Fruit fly (Drosophila melanogaster) ovary, adult (tissue): ENCODE measurements around the gene CG11581.

Source experiments
- CG17801 ChIP-seq: fragments of 200-800 bp; optimal IDR thresholded peaks from 2 replicates; lab custom pipeline; 2019; ENCODE audit warnings: missing biosample characterization, mild to moderate bottlenecking, missing genetic modification characterization, moderate library complexity; ENCODE audit not compliant: partially characterized antibody

The CG11581 gene

DNA sequence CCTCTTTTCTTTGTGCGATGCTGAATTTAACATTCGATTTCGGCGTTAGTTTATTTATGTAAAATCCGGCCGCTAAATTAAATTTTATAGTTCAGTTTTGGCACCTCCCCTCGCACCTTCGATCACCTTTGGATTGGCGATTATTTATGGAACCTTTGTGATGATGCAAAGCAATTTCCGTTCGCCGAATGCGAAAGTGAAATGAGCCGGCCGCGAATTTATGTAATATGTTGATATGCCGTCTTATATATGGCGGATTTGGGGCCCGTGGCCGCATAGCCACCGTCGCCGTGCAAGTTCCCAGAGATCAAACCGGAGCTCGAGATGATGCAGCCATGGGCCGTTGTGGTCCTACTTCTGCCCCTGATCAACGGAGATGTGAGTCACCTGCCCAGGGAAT, at the start of gene CG11581:
TSS of gene CG11581 (plus strand) at position 301 of the 400 bp plus-strand sequence.
- no peak for TF ChIP-seq CG17801 (GFP tag; lab: Kevin White, UChicago)

dm6 chrX:14133936-14134335, 42.8 kb upstream of the CG11581 start:
- TF ChIP-seq CG17801 (GFP tag; lab: Kevin White, UChicago), result no peak

DNA sequence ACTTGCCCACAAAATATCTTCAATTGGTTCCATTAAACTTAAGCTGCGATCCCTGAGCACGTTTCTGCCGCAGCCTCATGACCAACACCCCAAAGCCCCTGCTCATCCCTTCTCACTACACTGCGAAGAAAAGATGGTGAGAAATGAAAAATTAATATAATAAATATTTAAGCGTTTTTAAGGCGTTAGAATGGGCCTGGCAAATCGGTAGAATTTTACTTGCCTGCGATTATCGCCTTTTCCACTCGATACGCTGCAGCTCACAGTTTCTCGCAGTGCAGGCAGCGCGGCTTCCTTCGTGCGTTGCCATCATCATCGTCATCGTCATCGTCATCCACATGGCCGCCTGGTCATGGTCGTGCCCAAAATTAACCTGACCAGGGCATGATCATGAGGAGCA, 28.6 kb upstream of the CG11581 start:
- TF ChIP-seq CG17801 (GFP tag; lab: Kevin White, UChicago), result no peak

- TF ChIP-seq CG17801 (GFP tag; lab: Kevin White, UChicago), result no peak
Observed at dm6 chrX:14149312-14149711, 27.4 kb upstream of the CG11581 start.

DNA sequence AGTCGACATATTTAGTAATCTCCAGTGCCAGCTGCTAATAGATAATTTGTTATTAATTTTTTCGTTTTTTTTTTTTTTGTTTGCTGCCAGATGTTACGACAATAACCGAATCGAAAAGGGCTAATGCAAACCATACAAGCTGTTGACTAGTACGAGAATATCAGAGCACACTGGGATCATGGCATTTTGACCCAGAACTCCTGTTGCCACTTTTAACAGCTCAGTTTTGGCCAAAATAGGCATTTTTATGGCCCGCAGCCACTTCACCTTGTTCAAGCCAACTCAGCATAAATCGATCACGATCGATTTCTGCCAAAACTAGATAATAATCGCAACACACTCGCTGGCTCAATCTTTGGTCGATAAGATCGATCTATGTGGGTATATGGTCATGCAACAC, 24.8 kb upstream of the CG11581 start, which contains the start of gene CG12479:
TSS of gene CG12479 (minus strand) at position 101 of the 400 bp plus-strand sequence.
- TF ChIP-seq CG17801 (GFP tag; lab: Kevin White, UChicago), result no peak

DNA sequence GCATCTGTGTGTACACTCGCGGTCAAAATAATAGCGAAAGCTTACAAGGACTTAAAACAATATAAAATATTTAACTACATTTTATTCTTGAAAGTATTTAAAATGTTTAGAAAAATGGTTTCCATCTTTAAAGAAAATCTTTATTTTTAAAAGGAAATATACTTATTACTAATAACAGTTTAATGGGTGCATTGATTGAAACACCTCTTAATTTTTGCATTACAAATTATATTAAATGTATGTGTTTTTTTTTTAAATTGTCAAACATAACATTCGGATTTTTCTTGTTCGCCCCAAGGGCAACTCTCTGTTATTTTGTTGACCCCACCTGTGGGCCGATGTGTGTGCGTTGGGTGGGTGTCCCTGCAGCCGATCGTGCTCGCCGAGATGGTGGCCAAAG, 23.0 kb upstream of the CG11581 start:
- TF ChIP-seq CG17801 (GFP tag; lab: Kevin White, UChicago), result no peak

DNA sequence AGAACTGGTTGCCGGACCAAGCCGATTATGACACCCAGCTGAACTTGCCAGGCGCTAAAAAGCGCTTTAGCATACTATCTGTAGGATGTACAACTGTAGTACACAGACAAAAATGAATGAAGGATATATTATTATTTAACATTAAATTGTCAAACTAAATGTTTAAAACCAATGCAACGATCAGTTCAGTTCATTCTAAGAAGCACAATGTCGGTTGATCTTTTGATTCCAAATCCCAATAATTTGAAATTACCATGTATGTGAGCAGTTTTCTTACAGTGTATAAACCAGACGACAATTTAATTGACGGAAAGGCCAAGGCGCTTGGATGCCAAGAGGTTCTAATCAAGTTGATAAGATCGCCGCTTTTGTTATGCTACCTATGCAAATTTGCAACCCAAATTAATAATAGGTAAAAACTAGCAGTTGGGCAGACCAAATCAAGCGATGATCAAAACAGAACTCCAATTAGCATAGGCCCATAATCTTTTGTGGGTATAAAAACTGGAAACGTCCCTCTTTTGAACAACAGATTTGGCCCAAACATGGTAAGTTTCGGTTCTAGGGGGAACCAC, 7.6 kb upstream of the CG11581 start, which contains the start of gene CG12480:
TSS of gene CG12480 (plus strand) at position 525 of the 575 bp plus-strand sequence.
- TF ChIP-seq CG17801 (GFP tag; lab: Kevin White, UChicago), result no peak

DNA sequence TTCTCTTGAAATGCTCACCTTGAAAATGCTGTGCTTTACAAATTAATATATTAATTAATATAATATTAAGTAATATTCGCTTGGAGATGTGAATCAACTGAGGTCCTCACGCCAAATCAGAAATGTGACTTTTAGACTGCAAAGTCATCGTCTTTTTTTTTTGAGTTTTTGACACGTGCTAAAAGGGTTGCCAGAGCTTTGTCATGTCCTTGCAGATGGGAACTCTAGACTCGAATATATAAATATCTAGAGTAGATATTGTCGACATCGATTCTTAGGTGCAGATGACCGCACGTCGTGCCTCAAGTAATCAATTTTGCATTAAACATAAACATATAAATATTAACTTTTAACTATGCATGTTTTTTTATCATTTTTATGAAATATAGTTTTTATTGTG, 4.2 kb upstream of the CG11581 start, which contains the start of gene betaNACtes1:
TSS of gene betaNACtes1 (minus strand) at position 101 of the 400 bp plus-strand sequence.
- no peak for TF ChIP-seq CG17801 (GFP tag; lab: Kevin White, UChicago)

- no peak for TF ChIP-seq CG17801 (GFP tag; lab: Kevin White, UChicago)
Observed at dm6 chrX:14173654-14174053, 3.1 kb upstream of the CG11581 start.

DNA sequence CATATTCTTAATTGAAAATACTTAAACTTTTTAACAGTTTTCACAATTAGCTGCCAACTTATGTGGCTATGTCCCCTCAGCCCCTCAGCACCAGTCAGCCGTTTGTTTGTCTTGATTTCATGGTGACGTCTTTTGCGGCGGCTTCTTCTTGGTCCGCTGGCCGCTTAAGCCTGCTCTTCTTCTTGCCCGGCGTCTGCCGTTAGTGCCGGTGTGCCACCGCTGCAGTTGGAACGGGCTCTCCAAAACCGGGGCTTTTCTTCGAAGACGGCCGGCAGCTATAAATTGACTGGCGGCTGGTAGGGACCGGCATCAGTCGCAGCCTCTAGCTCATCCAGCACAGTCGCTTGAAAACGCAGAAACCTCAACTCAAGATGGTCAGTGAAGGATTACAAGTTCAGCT, 2.3 kb upstream of the CG11581 start, which contains the start of gene CG1368:
TSS of gene CG1368 (plus strand) at position 301 of the 400 bp plus-strand sequence.
- no peak for TF ChIP-seq CG17801 (GFP tag; lab: Kevin White, UChicago)

DNA sequence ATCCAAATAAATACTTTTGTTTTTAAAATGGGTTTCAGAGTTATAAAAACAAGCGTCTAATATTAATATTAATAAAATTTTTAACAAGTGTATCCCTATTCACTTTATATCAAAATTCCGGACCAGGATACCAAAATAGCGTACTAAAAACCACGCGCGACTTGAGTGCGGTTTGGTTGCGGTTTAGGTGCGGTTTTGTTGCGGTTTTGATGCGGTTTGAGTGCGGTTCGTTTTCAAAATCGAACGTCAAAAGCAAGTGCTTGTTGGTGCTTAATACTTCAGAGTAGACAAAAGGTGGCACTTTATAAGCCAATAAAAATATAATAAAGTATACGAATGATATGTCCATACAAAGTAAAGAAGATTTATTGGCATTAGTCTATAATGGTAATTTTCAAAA, 1.1 kb upstream of the CG11581 start:
- no peak for TF ChIP-seq CG17801 (GFP tag; lab: Kevin White, UChicago)

- no peak for TF ChIP-seq CG17801 (GFP tag; lab: Kevin White, UChicago)
Observed at dm6 chrX:14180728-14181127, 4.0 kb downstream of the CG11581 start, which contains the start of gene CG11584. TSS of gene CG11584 (plus strand) at chrX:14181028.

DNA sequence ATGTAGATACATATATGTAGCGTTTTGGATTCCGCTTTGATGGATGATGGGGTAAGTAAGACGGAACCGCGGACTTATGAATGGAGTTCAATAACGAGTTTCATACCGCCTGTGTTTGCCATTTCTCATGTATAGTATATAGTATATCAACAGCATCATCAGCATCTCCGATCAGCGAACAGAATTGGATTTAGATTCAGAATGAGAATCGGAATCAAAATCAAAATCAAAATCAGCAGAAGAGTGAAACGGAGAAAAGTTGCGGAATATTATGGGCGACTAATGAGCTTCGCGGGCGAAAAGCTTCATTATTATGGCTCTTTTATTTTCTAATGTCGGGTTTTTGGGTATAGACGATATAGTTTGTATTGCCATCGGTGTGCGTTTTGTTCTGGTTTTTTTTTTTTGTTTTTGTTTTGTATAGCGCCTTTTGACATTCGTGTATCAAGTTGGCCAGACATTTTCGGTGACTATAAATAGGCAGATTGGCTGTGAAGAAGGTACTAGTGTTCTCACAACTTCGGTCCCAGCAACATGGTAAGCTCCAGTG, 7.4 kb downstream of the CG11581 start, which contains the start of gene CG32603:
TSS of gene CG32603 (plus strand) at position 500 of the 550 bp plus-strand sequence.
- TF ChIP-seq CG17801 (GFP tag; lab: Kevin White, UChicago), result no peak

dm6 chrX:14186953-14187352, 10.2 kb downstream of the CG11581 start, which contains the start of gene CG12481:
TSS of gene CG12481 (plus strand) at chrX:14187253.
- TF ChIP-seq CG17801 (GFP tag; lab: Kevin White, UChicago), result no peak

DNA sequence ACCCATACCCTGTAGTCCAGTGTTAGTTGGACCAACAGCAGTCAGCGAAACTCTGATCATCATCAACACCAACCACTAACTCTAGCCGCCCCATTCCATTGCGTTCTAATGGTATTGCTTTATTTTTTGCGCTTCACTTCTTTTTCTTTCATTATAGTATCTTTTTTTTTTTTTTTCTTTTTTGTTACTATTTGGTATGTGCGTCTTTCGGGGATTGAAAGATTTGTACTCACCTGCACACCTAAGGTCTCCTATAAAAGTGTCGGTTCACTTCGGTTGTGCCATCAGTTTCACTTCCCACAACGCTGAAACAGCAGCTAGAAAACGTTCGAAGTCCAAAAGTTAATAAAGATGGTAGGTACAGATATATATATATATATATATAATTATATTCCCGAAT, 12.5 kb downstream of the CG11581 start, which contains the start of gene CG11585:
TSS of gene CG11585 (plus strand) at position 301 of the 400 bp plus-strand sequence.
- TF ChIP-seq CG17801 (GFP tag; lab: Kevin White, UChicago), result no peak

DNA sequence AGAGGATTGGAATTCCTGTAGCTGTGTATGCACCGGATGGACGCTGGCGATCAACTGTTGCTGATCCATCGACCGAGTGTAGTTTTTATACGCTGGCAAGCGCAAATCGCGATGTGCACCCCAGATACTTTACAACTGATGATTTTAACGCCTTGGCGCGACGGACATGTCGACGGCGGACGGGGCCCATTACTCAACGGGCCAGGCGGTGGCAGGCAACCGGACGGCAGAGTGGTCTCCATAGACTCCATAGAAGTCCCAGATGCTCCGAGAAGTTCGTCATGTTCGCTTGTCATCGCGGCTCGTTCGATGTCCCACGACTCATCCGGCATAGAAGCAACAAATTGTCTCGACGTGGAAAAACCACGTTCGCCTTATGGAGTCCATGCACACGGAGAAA, 15.2 kb downstream of the CG11581 start, which contains the start of gene CG13403:
TSS of gene CG13403 (minus strand) at position 101 of the 400 bp plus-strand sequence.
- TF ChIP-seq CG17801 (GFP tag; lab: Kevin White, UChicago), result no peak
